Worm (Caenorhabditis elegans): ENCODE measurements around the gene C01G10.14.

- TF ChIP-seq ama-1 (optimal IDR thresholded peaks at IDR 0.05) (no peak), nhr-28 (tag; optimal IDR thresholded peaks at IDR 0.05) (no peak), jun-1 (tag; optimal IDR thresholded peaks at IDR 0.05) (no peak), C16A3.4 (tag; optimal IDR thresholded peaks at IDR 0.05) (no peak), pag-3 (tag; optimal IDR thresholded peaks at IDR 0.05; ENCODE audit: borderline replicate concordance, insufficient read depth) (no peak), isw-1 (GFP tag; IDR thresholded peaks at IDR 0.05) (no peak)
Observed at ce11 chrV:15089438-15089837, 16.3 kb downstream of the C01G10.14 start, which contains the start of the genes C01G10.5 and C01G10.4.
